Worm (Caenorhabditis elegans): ENCODE results near the gene arp-11.
"Not testable (repeated sequence)": the region's sequence is repeated elsewhere in the genome, so short reads cannot be mapped to it uniquely, and the experiment has no call there.

DNA sequence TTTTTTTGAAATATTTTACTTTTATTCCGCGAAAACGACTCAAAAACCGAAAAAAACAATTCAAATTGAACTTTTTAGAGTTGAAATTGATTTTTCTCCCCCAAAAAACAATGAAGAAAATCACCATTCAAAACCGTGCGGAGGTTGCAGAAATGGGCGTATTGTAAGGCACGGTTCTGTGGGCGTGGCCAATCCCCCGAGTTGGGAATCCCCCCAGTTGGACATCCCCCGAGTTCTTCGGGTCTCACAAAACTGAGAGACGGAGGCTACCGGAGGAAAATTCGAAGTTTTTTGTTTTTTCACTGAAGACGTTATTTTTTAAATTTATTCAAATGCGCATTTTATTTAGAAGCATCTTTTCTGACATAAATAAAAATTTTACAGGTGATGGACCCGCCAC lies 46.2 kb upstream of the arp-11 start, which contains the start of gene mcm-3AP:
- not testable (repeated sequence) for TF ChIP-seq bed-1 (GFP tag; IDR thresholded peaks at IDR 0.05); unc-62 (GFP tag; optimal IDR thresholded peaks at IDR 0.05); Y79H2A.3 (GFP tag; conservative IDR thresholded peaks at IDR 0.05); mxl-1 (tag; optimal IDR thresholded peaks at IDR 0.05); snpc-1.1 (tag; optimal IDR thresholded peaks at IDR 0.05; ENCODE audit: insufficient read depth); efl-1 (GFP tag; optimal IDR thresholded peaks at IDR 0.05); ztf-18 (tag; optimal IDR thresholded peaks at IDR 0.05); rec-8 (tag; optimal IDR thresholded peaks at IDR 0.05)
- TF ChIP-seq K11D2.4 (GFP tag; IDR thresholded peaks at IDR 0.05): 0 out of 2 replicates have a peak, but pooled peaks have one; percentile 28
